Worm (Caenorhabditis elegans) whole organism, young adult: ENCODE measurements around the gene F49C12.6.

Source experiments
- F10E7.11 ChIP-seq: sonication (generic microtip); optimal IDR thresholded peaks from 2 replicates; lab custom pipeline; 2017; ENCODE audit warnings: mild to moderate bottlenecking, missing genetic modification characterization, moderate library complexity, missing compliant biosample characterization
- F22D6.2 ChIP-seq: sonication (generic microtip); optimal IDR thresholded peaks from 2 replicates; lab custom pipeline; 2016; ENCODE audit warnings: mild to moderate bottlenecking, missing genetic modification characterization, missing compliant biosample characterization
- F23B12.7 ChIP-seq: sonication (generic microtip); optimal IDR thresholded peaks from 2 replicates; lab custom pipeline; 2017; ENCODE audit warnings: missing genetic modification characterization, mild to moderate bottlenecking, missing compliant biosample characterization, antibody characterized with exemption, moderate library complexity; ENCODE audit not compliant: insufficient read depth
- F52B5.7 ChIP-seq: sonication (generic microtip); optimal IDR thresholded peaks from 2 replicates; lab custom pipeline; 2016; ENCODE audit warnings: mild to moderate bottlenecking, missing genetic modification characterization, missing compliant biosample characterization
- F55B11.4 ChIP-seq: sonication (generic microtip); optimal IDR thresholded peaks from 2 replicates; lab custom pipeline; 2016; ENCODE audit warnings: missing compliant biosample characterization, missing genetic modification characterization, borderline replicate concordance; ENCODE audit not compliant: insufficient read depth
- F57C9.4 ChIP-seq: sonication (generic microtip); optimal IDR thresholded peaks from 2 replicates; lab custom pipeline; 2017; ENCODE audit warnings: mild to moderate bottlenecking, missing genetic modification characterization, missing compliant biosample characterization
- T07F8.4 ChIP-seq: sonication (generic microtip); optimal IDR thresholded peaks from 2 replicates; lab custom pipeline; 2016; ENCODE audit warnings: mild to moderate bottlenecking, missing genetic modification characterization, moderate library complexity, missing compliant biosample characterization
- Y53G8AR.9 ChIP-seq: fragments of 200-800 bp; sonication (Bioruptor generic); conservative IDR thresholded peaks from 2 replicates; pipeline ENCODE4 v1.3.6; 2022; ENCODE audit warnings: missing genetic modification reagents, missing genetic modification characterization, missing compliant biosample characterization
- Y56A3A.18 ChIP-seq: fragments of 200-800 bp; sonication (Bioruptor generic); IDR thresholded peaks from 2 replicates; pipeline ENCODE4 v1.3.6; 2022; ENCODE audit warnings: missing genetic modification reagents, missing genetic modification characterization, missing compliant biosample characterization
- akir-1 ChIP-seq: fragments of 200-800 bp; sonication (Bioruptor generic); optimal IDR thresholded peaks from 2 replicates; lab custom pipeline; 2018; ENCODE audit warnings: mild to moderate bottlenecking, missing genetic modification characterization, moderate library complexity, missing compliant biosample characterization
- aptf-2 ChIP-seq: fragments of 200-800 bp; sonication (Bioruptor generic); conservative IDR thresholded peaks from 2 replicates; pipeline ENCODE4 v1.3.6; 2022; ENCODE audit warnings: missing genetic modification reagents, missing genetic modification characterization, missing compliant biosample characterization
- aptf-3 ChIP-seq: fragments of 200-800 bp; sonication (Bioruptor generic); IDR thresholded peaks from 2 replicates; pipeline ENCODE4 v1.3.6; 2022; ENCODE audit warnings: missing genetic modification characterization, missing compliant biosample characterization
- athp-1 ChIP-seq: sonication (generic microtip); optimal IDR thresholded peaks from 2 replicates; lab custom pipeline; 2017; ENCODE audit warnings: mild to moderate bottlenecking, missing genetic modification characterization, missing compliant biosample characterization
- ceh-100 ChIP-seq: fragments of 200-800 bp; sonication (Bioruptor generic); IDR thresholded peaks from 2 replicates; pipeline ENCODE4 v1.3.6; 2022; ENCODE audit warnings: missing genetic modification reagents, missing genetic modification characterization, missing compliant biosample characterization
- ceh-27 ChIP-seq: fragments of 200-800 bp; sonication (Bioruptor generic); optimal IDR thresholded peaks from 2 replicates; lab custom pipeline; 2018; ENCODE audit warnings: mild to moderate bottlenecking, missing genetic modification characterization, moderate library complexity, missing compliant biosample characterization
- dox-1 ChIP-seq: fragments of 200-800 bp; sonication (Bioruptor generic); IDR thresholded peaks from 2 replicates; pipeline ENCODE4 v1.3.6; 2022; ENCODE audit warnings: missing genetic modification reagents, missing genetic modification characterization, missing compliant biosample characterization
- dpff-1 ChIP-seq: sonication (generic microtip); optimal IDR thresholded peaks from 2 replicates; lab custom pipeline; 2017; ENCODE audit warnings: mild to moderate bottlenecking, missing genetic modification characterization, missing compliant biosample characterization
- efl-1 ChIP-seq: fragments of 150-350 bp; optimal IDR thresholded peaks from 2 replicates; lab custom pipeline; 2014; ENCODE audit warnings: missing biosample characterization, missing genetic modification reagents, missing genetic modification characterization
- ets-4 ChIP-seq: fragments of 200-800 bp; sonication (Bioruptor generic); optimal IDR thresholded peaks from 2 replicates; lab custom pipeline; 2018; ENCODE audit warnings: mild to moderate bottlenecking, missing genetic modification characterization, missing compliant biosample characterization
- gei-17 ChIP-seq: fragments of 200-800 bp; sonication (Bioruptor generic); optimal IDR thresholded peaks from 2 replicates; lab custom pipeline; 2018; ENCODE audit warnings: mild to moderate bottlenecking, missing genetic modification characterization, missing compliant biosample characterization
- him-1 ChIP-seq: sonication (generic microtip); optimal IDR thresholded peaks from 2 replicates; lab custom pipeline; 2016; ENCODE audit warnings: missing genotype, missing genetic modification reagents, missing genetic modification characterization, missing compliant biosample characterization
- hmg-1.2 ChIP-seq: fragments of 200-800 bp; sonication (Bioruptor generic); IDR thresholded peaks from 2 replicates; pipeline ENCODE4 v1.3.6; 2022; ENCODE audit warnings: missing genetic modification reagents, missing genetic modification characterization, missing compliant biosample characterization
- lin-26 ChIP-seq: fragments of 200-800 bp; sonication (Bioruptor generic); IDR thresholded peaks from 2 replicates; pipeline ENCODE4 v1.3.6; 2022; ENCODE audit warnings: missing genetic modification reagents, missing genetic modification characterization, missing compliant biosample characterization
- lin-40 ChIP-seq: sonication (generic microtip); optimal IDR thresholded peaks from 2 replicates; lab custom pipeline; 2016; ENCODE audit warnings: missing genetic modification characterization, mild to moderate bottlenecking, missing compliant biosample characterization, missing genotype, missing genetic modification reagents
- madf-6 ChIP-seq: fragments of 200-800 bp; sonication (Bioruptor generic); IDR thresholded peaks from 2 replicates; pipeline ENCODE4 v1.3.6; 2022; ENCODE audit warnings: missing genetic modification reagents, missing genetic modification characterization, missing compliant biosample characterization
- mcd-1 ChIP-seq: fragments of 200-800 bp; sonication (Bioruptor generic); IDR thresholded peaks from 2 replicates; pipeline ENCODE4 v1.3.6; 2022; ENCODE audit warnings: missing genetic modification reagents, missing genetic modification characterization, missing compliant biosample characterization
- mel-28 ChIP-seq: sonication (generic microtip); optimal IDR thresholded peaks from 2 replicates; lab custom pipeline; 2016; ENCODE audit warnings: borderline replicate concordance, mild to moderate bottlenecking, missing genetic modification characterization, missing compliant biosample characterization
- nfya-2 ChIP-seq: fragments of 200-800 bp; sonication (Bioruptor generic); IDR thresholded peaks from 2 replicates; pipeline ENCODE4 v1.3.6; 2022; ENCODE audit warnings: missing genetic modification reagents, missing genetic modification characterization, missing compliant biosample characterization
- nhr-179 ChIP-seq: sonication (generic microtip); optimal IDR thresholded peaks from 2 replicates; lab custom pipeline; 2016; ENCODE audit warnings: mild to moderate bottlenecking, missing genetic modification characterization, missing compliant biosample characterization
- nhr-27 ChIP-seq: fragments of 200-800 bp; sonication (Bioruptor generic); optimal IDR thresholded peaks from 2 replicates; lab custom pipeline; 2018; ENCODE audit warnings: mild to moderate bottlenecking, missing genetic modification characterization, moderate library complexity, missing compliant biosample characterization
- nhr-90 ChIP-seq: sonication (generic microtip); optimal IDR thresholded peaks from 2 replicates; lab custom pipeline; 2016; ENCODE audit warnings: missing genotype, mild to moderate bottlenecking, missing genetic modification characterization, missing compliant biosample characterization
- sea-2 ChIP-seq: fragments of 200-800 bp; sonication (Bioruptor generic); IDR thresholded peaks from 2 replicates; pipeline ENCODE4 v1.3.6; 2022; ENCODE audit warnings: missing genetic modification characterization, missing compliant biosample characterization
- snpc-4 ChIP-seq, 5 experiments: fragments of 150-350 bp in 1 of 5; sonication (generic microtip) in 4 of 5; optimal IDR thresholded peaks; 2 replicates each; lab custom pipeline; 2014 to 2018; ENCODE audit warnings: missing genetic modification characterization in 5 of 5, missing biosample characterization in 3 of 5, antibody characterized with exemption in 2 of 5, mild to moderate bottlenecking in 2 of 5, missing compliant biosample characterization in 2 of 5, missing genotype in 2 of 5, moderate library complexity in 2 of 5, missing genetic modification reagents in 1 of 5
- somi-1 ChIP-seq: fragments of 200-800 bp; sonication (Bioruptor generic); optimal IDR thresholded peaks from 2 replicates; lab custom pipeline; 2018; ENCODE audit warnings: mild to moderate bottlenecking, missing genetic modification characterization, missing compliant biosample characterization
- tbp1 ChIP-seq: fragments of 200-800 bp; sonication (Bioruptor generic); optimal IDR thresholded peaks from 2 replicates; lab custom pipeline; 2018; ENCODE audit warnings: mild to moderate bottlenecking, missing genetic modification characterization, missing compliant biosample characterization
- tbx-9 ChIP-seq: sonication (generic microtip); optimal IDR thresholded peaks from 2 replicates; lab custom pipeline; 2016; ENCODE audit warnings: borderline replicate concordance, missing genetic modification characterization, inconsistent platforms, missing compliant biosample characterization
- unc-62 ChIP-seq: fragments of 150-350 bp; optimal IDR thresholded peaks from 2 replicates; lab custom pipeline; 2014; ENCODE audit warnings: missing biosample characterization, missing genetic modification reagents, missing genetic modification characterization
- zfh-2 ChIP-seq: fragments of 200-800 bp; sonication (Bioruptor generic); conservative IDR thresholded peaks from 2 replicates; pipeline ENCODE4 v1.3.6; 2022; ENCODE audit warnings: missing genetic modification reagents, missing genetic modification characterization, missing compliant biosample characterization
- ztf-25 ChIP-seq: fragments of 200-800 bp; sonication (Bioruptor generic); IDR thresholded peaks from 2 replicates; pipeline ENCODE4 v1.3.6; 2022; ENCODE audit warnings: missing genetic modification reagents, missing genetic modification characterization, missing compliant biosample characterization
- ztf-26 ChIP-seq: sonication (generic microtip); optimal IDR thresholded peaks from 2 replicates; lab custom pipeline; 2017; ENCODE audit warnings: missing genetic modification characterization, missing compliant biosample characterization
- ztf-6 ChIP-seq: fragments of 200-800 bp; sonication (Bioruptor generic); IDR thresholded peaks from 2 replicates; pipeline ENCODE4 v1.3.6; 2022; ENCODE audit warnings: missing genetic modification reagents, missing genetic modification characterization, missing compliant biosample characterization

F49C12.6 gene

ce11 chrIV:9263812-9264320 lies 45.0 kb downstream of the F49C12.6 start, which contains the start of gene flh-1:
flh-1 (minus strand) TSS chrIV:9264270.
- TF ChIP-seq mel-28 (tag; lab: Kevin White, UChicago) = no peak
- TF ChIP-seq mcd-1 (GFP tag; lab: Robert Waterston, UW) = no peak
- peak; percentile 52; the same call in 1 of the 2 replicates for TF ChIP-seq zfh-2 (GFP tag; lab: Robert Waterston, UW)
- 0 out of 2 replicates have a peak, but pooled peaks have one; percentile 19 for TF ChIP-seq madf-6 (GFP tag; lab: Robert Waterston, UW)
- no peak for TF ChIP-seq ceh-27 (GFP tag; lab: Kevin White, UChicago)
- TF ChIP-seq dox-1 = no peak
- no peak for TF ChIP-seq hmg-1.2

DNA sequence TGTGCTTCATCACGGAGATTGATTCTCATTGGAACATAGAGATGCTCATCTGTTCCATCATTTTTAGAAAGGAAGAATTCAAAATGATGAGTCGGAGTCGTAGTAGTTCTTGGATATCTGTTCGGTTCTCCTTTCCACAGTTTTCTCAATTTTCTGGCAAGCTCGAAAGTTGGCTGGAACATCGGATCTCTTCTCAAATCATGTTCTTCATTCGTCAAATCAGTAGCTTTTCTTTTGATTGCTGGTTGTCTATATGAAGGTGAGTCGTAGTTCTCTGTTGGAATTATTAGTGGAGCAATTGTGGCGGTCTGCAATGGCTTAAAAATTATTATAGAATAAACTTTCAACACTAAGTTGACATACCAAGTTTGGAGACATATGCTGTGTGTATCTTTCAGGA lies 46.6 kb downstream of the F49C12.6 start:
- TF ChIP-seq him-1 (tag; lab: Kevin White, UChicago) (no peak), dpff-1 (tag; lab: Kevin White, UChicago) (no peak), nhr-90 (no peak), snpc-4 (GFP tag; optimal IDR thresholded peaks at IDR 0.05; lab: Kevin White, UChicago) (no peak), snpc-4 (tag; optimal IDR thresholded peaks at IDR 0.05; lab: Kevin White, UChicago) (no peak), somi-1 (GFP tag; lab: Kevin White, UChicago) (no peak), T07F8.4 (tag; lab: Kevin White, UChicago) (no peak), Y56A3A.18 (GFP tag; lab: Robert Waterston, UW) (no peak), tbp1 (no peak), Y53G8AR.9 (no peak), F22D6.2 (no peak), ceh-100 (no peak), ets-4 (no peak), zfh-2 (GFP tag; lab: Robert Waterston, UW) (no peak), F57C9.4 (tag; lab: Kevin White, UChicago) (no peak), ztf-26 (tag; lab: Kevin White, UChicago) (no peak), ztf-6 (GFP tag; lab: Robert Waterston, UW) (no peak), F55B11.4 (tag; lab: Kevin White, UChicago) (no peak), aptf-2 (GFP tag; lab: Robert Waterston, UW) (no peak), akir-1 (GFP tag; lab: Kevin White, UChicago) (no peak), F23B12.7 (tag; lab: Kevin White, UChicago) (no peak)
- TF ChIP-seq, all 124 proteins: peak for 0

- TF ChIP-seq aptf-3 (GFP tag; lab: Robert Waterston, UW) (no peak), nhr-179 (tag; lab: Kevin White, UChicago) (no peak), gei-17 (no peak), F10E7.11 (no peak), tbx-9 (tag; lab: Kevin White, UChicago) (no peak), lin-26 (GFP tag; lab: Robert Waterston, UW) (no peak), sea-2 (GFP tag; lab: Robert Waterston, UW) (no peak), F52B5.7 (no peak), ztf-25 (no peak), nfya-2 (no peak), lin-40 (tag; lab: Kevin White, UChicago) (no peak), unc-62 (GFP tag; lab: Kevin White, UChicago) (no peak), ztf-6 (GFP tag; lab: Robert Waterston, UW) (no peak), ztf-26 (tag; lab: Kevin White, UChicago) (no peak), mel-28 (tag; lab: Kevin White, UChicago) (no peak), nhr-27 (no peak), efl-1 (GFP tag; lab: Kevin White, UChicago) (no peak), athp-1 (tag; lab: Kevin White, UChicago) (no peak), mcd-1 (GFP tag; lab: Robert Waterston, UW) (no peak)
Observed at ce11 chrIV:9261687-9262086, 47.2 kb downstream of the F49C12.6 start, which contains the start of gene col-120. col-120 (minus strand) TSS chrIV:9261787.
